Worm (Caenorhabditis elegans) whole organism, L4/young adult: ENCODE data around the gene msra-1.

ENCODE experiments used
- W03F9.2 ChIP-seq: fragments of 150-350 bp; optimal IDR thresholded peaks from 2 replicates; lab custom pipeline; 2014; ENCODE audit warnings: missing biosample characterization, missing genetic modification characterization
- dao-5 ChIP-seq: sonication (generic microtip); optimal IDR thresholded peaks from 2 replicates; lab custom pipeline; 2016; ENCODE audit warnings: missing genotype, missing genetic modification characterization, moderate library complexity, missing compliant biosample characterization
- him-1 ChIP-seq: sonication (generic microtip); optimal IDR thresholded peaks from 2 replicates; lab custom pipeline; 2016; ENCODE audit warnings: missing genotype, missing genetic modification reagents, missing genetic modification characterization, missing compliant biosample characterization

- TF ChIP-seq dao-5 (tag; lab: Kevin White, UChicago) (no peak), him-1 (tag; lab: Kevin White, UChicago) (no peak), W03F9.2 (no peak)
These were observed 17.3 kb upstream of the msra-1 start, which contains the start of gene C07D10.5 for ce11 chrII:7381142-7381611.
